Fruit fly (Drosophila melanogaster): Measurements from ENCODE around the gene CG45079.
A peak's percentile ranks its signal among the peaks of the same experiment; 100 is the strongest.

The CG45079 gene

DNA sequence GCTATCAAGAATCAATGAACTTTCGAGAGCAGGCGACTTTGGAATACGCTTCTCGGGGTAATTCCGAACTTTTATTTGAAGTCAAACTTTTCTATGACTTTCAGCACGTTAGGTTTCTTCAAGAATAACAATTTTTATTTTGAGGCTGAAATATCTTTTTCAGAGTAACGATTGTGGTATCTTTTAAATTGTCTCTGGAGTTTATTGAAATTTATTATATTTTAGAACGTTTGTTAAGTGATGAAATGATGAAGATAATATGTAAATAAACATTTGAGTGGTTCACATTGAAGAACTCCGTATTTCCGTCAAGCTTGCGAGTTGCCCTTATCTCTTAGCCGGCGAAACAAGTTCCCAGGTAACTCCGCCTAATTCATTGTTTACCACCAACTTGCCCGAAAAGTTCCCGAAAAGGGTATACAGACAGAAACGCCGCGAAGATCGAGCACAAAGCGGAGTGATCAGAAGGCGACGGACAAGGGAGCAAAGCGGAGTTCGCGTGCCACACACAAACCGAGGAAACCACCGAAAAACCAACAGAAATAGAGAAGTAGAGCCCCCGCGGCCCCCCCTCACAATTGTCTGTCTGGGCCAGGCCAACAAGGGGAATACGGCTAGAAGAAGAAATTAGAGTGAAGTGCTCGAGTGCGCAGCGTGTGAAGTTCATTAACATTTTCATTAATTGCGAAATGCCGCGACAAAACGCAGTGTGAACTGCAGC is 6.5 kb upstream of the CG45079 start (continued):
- no peak for TF ChIP-seq CG15336 (GFP tag; IDR thresholded peaks at IDR 0.05)
- peak; percentile 58 for TF ChIP-seq OdsH (GFP tag; optimal IDR thresholded peaks at IDR 0.05)
- TF ChIP-seq CG11762 (GFP tag; optimal IDR thresholded peaks at IDR 0.05; ENCODE audit: insufficient read depth): no peak
- peak; percentile 20 for TF ChIP-seq Smox (GFP tag; optimal IDR thresholded peaks at IDR 0.05)
- peak; percentile 37 for TF ChIP-seq CG6276 (GFP tag; optimal IDR thresholded peaks at IDR 0.05)
- TF ChIP-seq CG34406 (GFP tag; optimal IDR thresholded peaks at IDR 0.05): peak; percentile 54
- TF ChIP-seq pdm3 (GFP tag; optimal IDR thresholded peaks at IDR 0.05): peak; percentile 71
- TF ChIP-seq net (GFP tag; optimal IDR thresholded peaks at IDR 0.05): peak; percentile 54
- TF ChIP-seq lz (GFP tag; optimal IDR thresholded peaks at IDR 0.05): peak; percentile 68
- peak; percentile 32 to 38 for TF ChIP-seq ss (GFP tag; optimal IDR thresholded peaks at IDR 0.05)
- peak; percentile 61 for TF ChIP-seq spab (GFP tag; optimal IDR thresholded peaks at IDR 0.05)
- TF ChIP-seq CG6854 (GFP tag; optimal IDR thresholded peaks at IDR 0.05): peak; percentile 14
- TF ChIP-seq CG31627 (GFP tag; optimal IDR thresholded peaks at IDR 0.05): peak; percentile 75
- peak; percentile 48 for TF ChIP-seq CG6792 (GFP tag; optimal IDR thresholded peaks at IDR 0.05)
- peak; percentile 59 for TF ChIP-seq Ets96B (tag; optimal IDR thresholded peaks at IDR 0.05)
- TF ChIP-seq CG8632 (GFP tag; optimal IDR thresholded peaks at IDR 0.05): peak; percentile 51
- peak; percentile 65 for TF ChIP-seq CG6808 (GFP tag; optimal IDR thresholded peaks at IDR 0.05)
- peak; percentile 77 for TF ChIP-seq Sox102F (GFP tag; optimal IDR thresholded peaks at IDR 0.05)
- TF ChIP-seq eg (GFP tag; IDR thresholded peaks at IDR 0.05): no peak
- TF ChIP-seq CG8119 (GFP tag; IDR thresholded peaks at IDR 0.05): no peak
- peak; percentile 55 for TF ChIP-seq CG3919 (GFP tag; optimal IDR thresholded peaks at IDR 0.05)
- TF ChIP-seq fd59A (GFP tag; optimal IDR thresholded peaks at IDR 0.05): peak; percentile 69
- TF ChIP-seq Ets21C (GFP tag; optimal IDR thresholded peaks at IDR 0.05): peak; percentile 38
- TF ChIP-seq acj6 (GFP tag; optimal IDR thresholded peaks at IDR 0.05): peak; percentile 64
- TF ChIP-seq CG16779 (tag; optimal IDR thresholded peaks at IDR 0.05): no peak
- no peak for TF ChIP-seq CG11294 (GFP tag; IDR thresholded peaks at IDR 0.05)
- TF ChIP-seq CG3032 (tag; optimal IDR thresholded peaks at IDR 0.05): peak; percentile 74
- peak; percentile 79 for TF ChIP-seq topi (GFP tag; optimal IDR thresholded peaks at IDR 0.05)

DNA sequence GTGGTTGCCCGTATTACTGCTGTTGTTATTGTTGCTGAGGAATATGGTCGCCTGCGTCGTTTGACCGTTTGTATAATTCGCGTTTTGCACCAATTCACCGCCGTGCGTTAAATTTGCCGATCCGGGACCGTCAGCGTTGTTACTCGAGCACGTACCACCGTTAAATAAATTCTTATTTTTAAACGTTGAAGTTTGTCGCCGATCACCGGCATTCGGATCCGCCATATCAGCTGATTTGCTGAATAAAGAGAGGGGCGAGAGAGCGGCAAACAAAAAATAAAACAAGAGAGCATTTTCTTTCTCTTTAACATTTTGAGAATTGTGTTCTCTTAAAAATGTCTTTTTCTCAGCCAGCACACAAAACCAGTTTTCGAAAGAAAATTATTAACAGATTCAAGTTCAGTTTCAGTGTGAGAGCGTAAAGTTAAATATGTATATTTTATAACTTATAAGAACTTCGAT is 5.3 kb upstream of the CG45079 start:
- no peak for TF ChIP-seq spab (GFP tag; optimal IDR thresholded peaks at IDR 0.05)
- TF ChIP-seq Lpt (GFP tag; optimal IDR thresholded peaks at IDR 0.05): no peak
- peak; percentile 8 for TF ChIP-seq CG8632 (GFP tag; optimal IDR thresholded peaks at IDR 0.05)
- no peak for TF ChIP-seq Sox15 (GFP tag; optimal IDR thresholded peaks at IDR 0.05)
- no peak for TF ChIP-seq acj6 (GFP tag; optimal IDR thresholded peaks at IDR 0.05)
- peak; percentile 52 for TF ChIP-seq CG6276 (GFP tag; optimal IDR thresholded peaks at IDR 0.05)
- no peak for TF ChIP-seq Eip75B (GFP tag; optimal IDR thresholded peaks at IDR 0.05)
- no peak for TF ChIP-seq CG32006 (GFP tag; optimal IDR thresholded peaks at IDR 0.05)
- no peak for TF ChIP-seq CG3919 (GFP tag; optimal IDR thresholded peaks at IDR 0.05)
- TF ChIP-seq dsx (GFP tag; optimal IDR thresholded peaks at IDR 0.05; ENCODE audit: poor library complexity, severe bottlenecking): no peak
- TF ChIP-seq CG4318 (GFP tag; optimal IDR thresholded peaks at IDR 0.05): no peak
- TF ChIP-seq CG10669 (GFP tag; optimal IDR thresholded peaks at IDR 0.05): no peak
- no peak for TF ChIP-seq lz (GFP tag; optimal IDR thresholded peaks at IDR 0.05)
- TF ChIP-seq CG8119 (GFP tag; IDR thresholded peaks at IDR 0.05): no peak
- no peak for TF ChIP-seq CG34406 (GFP tag; optimal IDR thresholded peaks at IDR 0.05)
- TF ChIP-seq CG6163 (GFP tag; IDR thresholded peaks at IDR 0.05): no peak
- TF ChIP-seq fkh (GFP tag; optimal IDR thresholded peaks at IDR 0.05): no peak
- no peak for TF ChIP-seq Blimp-1 (GFP tag; optimal IDR thresholded peaks at IDR 0.05)
- no peak for TF ChIP-seq Smox (GFP tag; optimal IDR thresholded peaks at IDR 0.05)
- TF ChIP-seq net (GFP tag; optimal IDR thresholded peaks at IDR 0.05): no peak
- no peak for TF ChIP-seq pdm3 (GFP tag; optimal IDR thresholded peaks at IDR 0.05)
- TF ChIP-seq Sox102F (GFP tag; optimal IDR thresholded peaks at IDR 0.05): peak; percentile 68
- peak; percentile 30; the same call in 1 of the 2 replicates for TF ChIP-seq CG15336 (GFP tag; IDR thresholded peaks at IDR 0.05)
- peak; percentile 43 for TF ChIP-seq CG1621 (tag; optimal IDR thresholded peaks at IDR 0.05)
- TF ChIP-seq CG6808 (GFP tag; optimal IDR thresholded peaks at IDR 0.05): peak; percentile 8
- TF ChIP-seq Hr4 (GFP tag; optimal IDR thresholded peaks at IDR 0.05): no peak
- peak; percentile 17 for TF ChIP-seq CG16779 (tag; optimal IDR thresholded peaks at IDR 0.05)
- TF ChIP-seq Eip93F (GFP tag; optimal IDR thresholded peaks at IDR 0.05): no peak
- TF ChIP-seq Eip78C (GFP tag): peak; percentile 51
- no peak for TF ChIP-seq CG9139 (GFP tag; optimal IDR thresholded peaks at IDR 0.05)
- no peak for TF ChIP-seq Met (GFP tag; optimal IDR thresholded peaks at IDR 0.05)
- no peak for TF ChIP-seq fd59A (GFP tag; optimal IDR thresholded peaks at IDR 0.05)
- no peak for TF ChIP-seq CG11762 (GFP tag; optimal IDR thresholded peaks at IDR 0.05; ENCODE audit: insufficient read depth)
- TF ChIP-seq dac (GFP tag; optimal IDR thresholded peaks at IDR 0.05): no peak
- TF ChIP-seq CG6854 (GFP tag; optimal IDR thresholded peaks at IDR 0.05): peak; percentile 81
- TF ChIP-seq Hr38 (GFP tag; optimal IDR thresholded peaks at IDR 0.05): no peak
